Fruit fly (Drosophila melanogaster): ENCODE measurements around the gene Srrm1.
A peak's percentile ranks its signal among the peaks of the same experiment; 100 is the strongest.

The Srrm1 gene

dm6 chr3L:13044335-13044814, 7.8 kb downstream of the Srrm1 start, which contains the start of gene Syx13 (continued):
- TF ChIP-seq dimm (GFP tag; IDR thresholded peaks at IDR 0.05) = no peak
- no peak for TF ChIP-seq CG2875 (GFP tag; optimal IDR thresholded peaks at IDR 0.05)
- no peak for TF ChIP-seq btn (GFP tag; optimal IDR thresholded peaks at IDR 0.05)
- no peak for TF ChIP-seq tup (GFP tag; optimal IDR thresholded peaks at IDR 0.05)
- TF ChIP-seq Tbp (GFP tag; optimal IDR thresholded peaks at IDR 0.05) = no peak
- no peak for TF ChIP-seq CG13296 (GFP tag; optimal IDR thresholded peaks at IDR 0.05)
- TF ChIP-seq CG16863 (GFP tag; optimal IDR thresholded peaks at IDR 0.05) = no peak
- peak; percentile 95 for TF ChIP-seq YL-1 (GFP tag; optimal IDR thresholded peaks at IDR 0.05)
- no peak for TF ChIP-seq pb (GFP tag; optimal IDR thresholded peaks at IDR 0.05)
- no peak for TF ChIP-seq Mrtf (GFP tag; IDR thresholded peaks at IDR 0.05)
- TF ChIP-seq zen2 (GFP tag; IDR thresholded peaks at IDR 0.05; ENCODE audit: partially characterized antibody) = no peak; the same call in 2 of the 3 replicates
- no peak for TF ChIP-seq CG12071 (GFP tag; optimal IDR thresholded peaks at IDR 0.05)
- no peak for TF ChIP-seq CG8290 (GFP tag; optimal IDR thresholded peaks at IDR 0.05)
- peak in 1 of 2 experiments; percentile 48 for TF ChIP-seq CG8290 (tag; optimal IDR thresholded peaks at IDR 0.05)
- TF ChIP-seq CG13424 (tag; optimal IDR thresholded peaks at IDR 0.05) = no peak
- peak; percentile 21 for TF ChIP-seq CG8924 (tag; optimal IDR thresholded peaks at IDR 0.05)
- no peak for TF ChIP-seq maf-S (GFP tag; optimal IDR thresholded peaks at IDR 0.05)
- no peak for TF ChIP-seq Chrac-16 (GFP tag; optimal IDR thresholded peaks at IDR 0.05)
- TF ChIP-seq CG12219 (GFP tag; optimal IDR thresholded peaks at IDR 0.05) = no peak
- TF ChIP-seq pros (GFP tag; optimal IDR thresholded peaks at IDR 0.05) = peak; percentile 34
- no peak for TF ChIP-seq ken (GFP tag; IDR thresholded peaks at IDR 0.05)
- TF ChIP-seq CG3726 (GFP tag; IDR thresholded peaks at IDR 0.05) = no peak
- no peak for TF ChIP-seq CG7928 (GFP tag; optimal IDR thresholded peaks at IDR 0.05)
- peak; percentile 5 for TF ChIP-seq exex (tag; optimal IDR thresholded peaks at IDR 0.05)
- 0 out of 2 replicates have a peak, but pooled peaks have one; percentile 22 for TF ChIP-seq CG32767 (GFP tag; IDR thresholded peaks at IDR 0.05)
- no peak for TF ChIP-seq CG12104 (GFP tag; optimal IDR thresholded peaks at IDR 0.05)
- TF ChIP-seq mirr (GFP tag; optimal IDR thresholded peaks at IDR 0.05) = peak; percentile 24
- no peak for TF ChIP-seq sc (optimal IDR thresholded peaks at IDR 0.05)
- TF ChIP-seq sc (GFP tag; optimal IDR thresholded peaks at IDR 0.05) = no peak
- TF ChIP-seq CrebB (tag; optimal IDR thresholded peaks at IDR 0.05) = peak; percentile 14
- peak; percentile 40 for TF ChIP-seq CG13894 (tag; optimal IDR thresholded peaks at IDR 0.05)
- TF ChIP-seq CG1603 (tag; optimal IDR thresholded peaks at IDR 0.05) = peak; percentile 68
- TF ChIP-seq Asciz (GFP tag; optimal IDR thresholded peaks at IDR 0.05) = no peak
- no peak for TF ChIP-seq toy (GFP tag; IDR thresholded peaks at IDR 0.05)
- TF ChIP-seq CG17328 (GFP tag; IDR thresholded peaks at IDR 0.05) = no peak
- 0 out of 2 replicates have a peak, but pooled peaks have one; percentile 50 for TF ChIP-seq Rfx (GFP tag; IDR thresholded peaks at IDR 0.05)
- TF ChIP-seq Atf6 (GFP tag; IDR thresholded peaks at IDR 0.05) = no peak
- TF ChIP-seq CG10147 (GFP tag; optimal IDR thresholded peaks at IDR 0.05) = peak; percentile 55
- no peak for TF ChIP-seq CG2202 (tag; optimal IDR thresholded peaks at IDR 0.05)
- TF ChIP-seq Fer3 (tag; optimal IDR thresholded peaks at IDR 0.05) = no peak
- peak; percentile 40 for TF ChIP-seq CG6683 (GFP tag; optimal IDR thresholded peaks at IDR 0.05)
- TF ChIP-seq CG11560 (tag; IDR thresholded peaks at IDR 0.05) = no peak
- TF ChIP-seq CG10462 (GFP tag; optimal IDR thresholded peaks at IDR 0.05) = no peak
- no peak for TF ChIP-seq CG3281 (GFP tag; optimal IDR thresholded peaks at IDR 0.05)
- no peak for TF ChIP-seq disco-r (GFP tag; optimal IDR thresholded peaks at IDR 0.05)
- no peak for TF ChIP-seq Neu2 (GFP tag; optimal IDR thresholded peaks at IDR 0.05; ENCODE audit: borderline replicate concordance)
- TF ChIP-seq CG15696 (tag; optimal IDR thresholded peaks at IDR 0.05) = no peak
- TF ChIP-seq ems (GFP tag; optimal IDR thresholded peaks at IDR 0.05) = no peak
- 0 out of 2 replicates have a peak, but pooled peaks have one; percentile 14 for TF ChIP-seq CG14014 (GFP tag; IDR thresholded peaks at IDR 0.05)
- TF ChIP-seq bab2 (GFP tag; optimal IDR thresholded peaks at IDR 0.05) = no peak
- no peak for TF ChIP-seq Fer2 (tag; optimal IDR thresholded peaks at IDR 0.05)
- TF ChIP-seq pzg (GFP tag; optimal IDR thresholded peaks at IDR 0.05) = peak; percentile 87
